Worm (Caenorhabditis elegans): ENCODE measurements around the gene zmp-1.

ce11 chrIII:5895913-5896312 lies 36.8 kb downstream of the zmp-1 start, which contains the start of gene pxl-1:
- no peak for TF ChIP-seq fkh-10 (GFP tag; optimal IDR thresholded peaks at IDR 0.05)
- TF ChIP-seq che-1 (tag; optimal IDR thresholded peaks at IDR 0.05): no peak

Measured in whole organism, late embryonic.